Fruit fly (Drosophila melanogaster) whole organism, embryonic: Measurements from ENCODE around the gene CG13026.

ENCODE experiments used
- Atf-2 ChIP-seq: fragments of 200-800 bp; sonication (Bioruptor generic); optimal IDR thresholded peaks from 2 replicates; lab custom pipeline; 2016; ENCODE audit warnings: missing biosample characterization, missing genetic modification characterization
- CG1602 ChIP-seq: fragments of 200-800 bp; sonication (Bioruptor generic); optimal IDR thresholded peaks from 3 replicates; lab custom pipeline; 2016; ENCODE audit warnings: missing biosample characterization, missing genetic modification characterization
- CG16813 ChIP-seq: fragments of 200-800 bp; sonication (Bioruptor generic); IDR thresholded peaks from 3 replicates; pipeline ENCODE4 v1.3.6; 2022; ENCODE audit warnings: missing biosample characterization, missing genetic modification characterization; ENCODE audit not compliant: partially characterized antibody
- CG33557 ChIP-seq: fragments of 200-800 bp; sonication (Bioruptor generic); optimal IDR thresholded peaks from 2 replicates; lab custom pipeline; 2019; ENCODE audit warnings: missing biosample characterization, mild to moderate bottlenecking, missing genetic modification characterization, moderate library complexity
- CG6689 ChIP-seq: fragments of 200-800 bp; sonication (Bioruptor generic); IDR thresholded peaks from 2 replicates; pipeline ENCODE4 v1.3.6; 2022; ENCODE audit warnings: missing biosample characterization, missing genetic modification characterization
- CG8478 ChIP-seq: fragments of >200 bp; optimal IDR thresholded peaks from 2 replicates; lab custom pipeline; 2018
- Dad ChIP-seq: fragments of 200-800 bp; sonication (Bioruptor generic); optimal IDR thresholded peaks from 3 replicates; lab custom pipeline; 2016; ENCODE audit warnings: missing biosample characterization, missing genetic modification characterization
- crp ChIP-seq, 2 experiments: fragments of 200-800 bp; sonication (Bioruptor generic); optimal IDR thresholded peaks; 2 replicates in 1 of 2; 3 replicates in 1 of 2; lab custom pipeline; 2017; ENCODE audit warnings: missing biosample characterization in 2 of 2, missing genetic modification characterization in 2 of 2, mild to moderate bottlenecking in 1 of 2, moderate library complexity in 1 of 2
- dimm ChIP-seq: fragments of 200-800 bp; sonication (Bioruptor generic); IDR thresholded peaks from 2 replicates; pipeline ENCODE4 v1.3.6; 2022; ENCODE audit warnings: missing biosample characterization, missing genetic modification characterization
- ranshi ChIP-seq: fragments of 200-800 bp; sonication (Bioruptor generic); IDR thresholded peaks from 2 replicates; pipeline ENCODE4 v1.3.6; 2022; ENCODE audit warnings: missing biosample characterization, missing genetic modification characterization
- shn ChIP-seq: fragments of 200-800 bp; sonication (Bioruptor generic); optimal IDR thresholded peaks from 3 replicates; lab custom pipeline; 2016; ENCODE audit warnings: missing biosample characterization, missing genetic modification characterization

dm6 chr3L:16704673-16705072, 21.3 kb downstream of the CG13026 start, which contains the start of gene CG9692:
- TF ChIP-seq ranshi (GFP tag; lab: Robert Waterston, UW): no peak
- TF ChIP-seq Atf-2 (GFP tag; lab: Kevin White, UChicago): no peak
- no peak for TF ChIP-seq CG1602 (GFP tag; lab: Kevin White, UChicago)
- no peak for TF ChIP-seq CG6689
- TF ChIP-seq CG33557: no peak
- TF ChIP-seq CG16813: no peak
- no peak for TF ChIP-seq crp (GFP tag; optimal IDR thresholded peaks at IDR 0.05; lab: Kevin White, UChicago)
- TF ChIP-seq shn (GFP tag; lab: Kevin White, UChicago): no peak
- TF ChIP-seq CG8478 (lab: Kevin White, UChicago): no peak
- TF ChIP-seq Dad (GFP tag; lab: Kevin White, UChicago): no peak
- TF ChIP-seq dimm (GFP tag; lab: Robert Waterston, UW): no peak
